Fruit fly (Drosophila melanogaster): Measurements from ENCODE around the gene CG2217.

Gene CG2217

DNA sequence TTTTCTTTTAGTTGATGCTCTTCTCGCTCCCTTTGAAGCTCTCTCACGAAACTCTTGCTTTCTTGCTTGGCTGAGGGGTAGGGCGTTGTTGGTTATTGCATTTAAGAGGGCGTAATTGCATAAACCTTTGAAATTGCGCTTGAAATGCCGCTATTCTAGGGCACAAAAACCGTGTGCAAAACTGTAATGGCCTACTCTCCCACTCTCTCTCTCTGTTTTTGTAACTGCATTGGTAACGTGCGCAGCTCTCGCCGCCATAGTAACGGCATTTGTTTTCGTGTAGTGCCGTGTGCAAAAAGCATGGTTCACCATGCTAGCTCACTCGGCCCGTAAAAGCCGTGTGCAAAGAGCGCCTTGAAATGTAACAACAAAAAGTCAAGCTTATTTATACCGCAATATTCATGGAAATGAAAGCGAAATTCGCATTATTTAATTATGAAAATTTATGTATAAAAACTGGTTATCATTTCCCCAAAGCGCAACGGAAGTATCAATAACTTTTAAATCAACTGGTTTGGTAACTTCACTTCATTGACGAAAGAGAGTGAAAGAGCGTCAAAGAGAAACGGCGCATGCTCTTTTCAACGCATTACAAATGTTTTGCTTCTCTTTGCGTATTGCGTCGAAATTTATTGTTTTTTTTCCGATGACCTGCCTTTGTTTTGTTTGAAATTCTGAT lies 35.9 kb downstream of the CG2217 start (continued):
- TF ChIP-seq CG15073 (GFP tag; optimal IDR thresholded peaks at IDR 0.05) (no peak), CG6689 (GFP tag; IDR thresholded peaks at IDR 0.05) (no peak), CG10431 (GFP tag; optimal IDR thresholded peaks at IDR 0.05) (no peak), pita (GFP tag; optimal IDR thresholded peaks at IDR 0.05) (no peak), sna (GFP tag; IDR thresholded peaks at IDR 0.05; ENCODE audit: partially characterized antibody) (peak; percentile 40; the same call in 1 of the 2 replicates), Six4 (GFP tag; optimal IDR thresholded peaks at IDR 0.05) (no peak), CG7928 (GFP tag; optimal IDR thresholded peaks at IDR 0.05) (no peak), pan (optimal IDR thresholded peaks at IDR 0.05) (no peak), pan (GFP tag; optimal IDR thresholded peaks at IDR 0.05 in 1 of 2, IDR thresholded peaks at IDR 0.05 in 1 of 2) (no peak), CG2712 (tag; optimal IDR thresholded peaks at IDR 0.05) (no peak), caup (GFP tag; optimal IDR thresholded peaks at IDR 0.05; ENCODE audit: severe bottlenecking) (no peak), bcd (GFP tag; optimal IDR thresholded peaks at IDR 0.05) (no peak), CG9932 (GFP tag; IDR thresholded peaks at IDR 0.05) (no peak), unc-4 (GFP tag; IDR thresholded peaks at IDR 0.05; ENCODE audit: partially characterized antibody) (no peak; the same call in 1 of the 2 replicates), CG18619 (GFP tag; optimal IDR thresholded peaks at IDR 0.05) (no peak), Lhr (GFP tag; optimal IDR thresholded peaks at IDR 0.05) (no peak), h (optimal IDR thresholded peaks at IDR 0.05) (no peak), CG10543 (GFP tag; optimal IDR thresholded peaks at IDR 0.05) (no peak), CHES-1-like (GFP tag; optimal IDR thresholded peaks at IDR 0.05) (no peak), nmo (GFP tag; optimal IDR thresholded peaks at IDR 0.05) (no peak), az2 (GFP tag; optimal IDR thresholded peaks at IDR 0.05) (no peak), esg (GFP tag; conservative IDR thresholded peaks at IDR 0.05) (no peak), CG10654 (GFP tag; optimal IDR thresholded peaks at IDR 0.05) (no peak), CG31365 (tag; optimal IDR thresholded peaks at IDR 0.05) (no peak), chif (GFP tag; optimal IDR thresholded peaks at IDR 0.05) (no peak), CG2129 (GFP tag; IDR thresholded peaks at IDR 0.05; ENCODE audit: partially characterized antibody) (no peak), yki (optimal IDR thresholded peaks at IDR 0.05) (peak; percentile 28), row (GFP tag; IDR thresholded peaks at IDR 0.05) (no peak), CG11247 (GFP tag; IDR thresholded peaks at IDR 0.05) (no peak), br (optimal IDR thresholded peaks at IDR 0.05) (no peak), Neu2 (GFP tag; optimal IDR thresholded peaks at IDR 0.05; ENCODE audit: borderline replicate concordance) (no peak), sim (GFP tag; IDR thresholded peaks at IDR 0.05) (no peak), rib (GFP tag; IDR thresholded peaks at IDR 0.05) (no peak), CG7745 (tag; optimal IDR thresholded peaks at IDR 0.05) (no peak), CG11695 (GFP tag; IDR thresholded peaks at IDR 0.05) (no peak), CG16779 (GFP tag; IDR thresholded peaks at IDR 0.05) (no peak), CG3163 (GFP tag; optimal IDR thresholded peaks at IDR 0.05) (peak; percentile 97), gfzf (GFP tag; optimal IDR thresholded peaks at IDR 0.05) (no peak), knrl (GFP tag; IDR thresholded peaks at IDR 0.05; ENCODE audit: partially characterized antibody) (no peak), CG30403 (GFP tag; optimal IDR thresholded peaks at IDR 0.05) (no peak), Atf6 (GFP tag; IDR thresholded peaks at IDR 0.05) (no peak), YL-1 (GFP tag; optimal IDR thresholded peaks at IDR 0.05) (peak; percentile 14), ssp (GFP tag; IDR thresholded peaks at IDR 0.05) (no peak), emc (GFP tag; optimal IDR thresholded peaks at IDR 0.05) (no peak), CG31441 (GFP tag; IDR thresholded peaks at IDR 0.05) (no peak), CG16863 (GFP tag; optimal IDR thresholded peaks at IDR 0.05) (no peak), Fer1 (GFP tag; optimal IDR thresholded peaks at IDR 0.05) (peak; percentile 30), scrt (GFP tag; optimal IDR thresholded peaks at IDR 0.05) (peak; percentile 4), BtbVII (GFP tag; optimal IDR thresholded peaks at IDR 0.05) (no peak), E2f1 (GFP tag; IDR thresholded peaks at IDR 0.05) (no peak), CkIIα-i1 (GFP tag; IDR thresholded peaks at IDR 0.05) (no peak), CG32772 (GFP tag; IDR thresholded peaks at IDR 0.05) (no peak)
